Fruit fly (Drosophila melanogaster) whole organism, embryonic: ENCODE measurements around the gene CG5181.

Experiments
- Ada2b ChIP-seq: fragments of 200-800 bp; sonication (Bioruptor generic); IDR thresholded peaks from 2 replicates; pipeline ENCODE4 v1.3.6; 2022; ENCODE audit warnings: missing biosample characterization, missing genetic modification characterization
- Asciz ChIP-seq: fragments of 200-800 bp; sonication (Bioruptor generic); optimal IDR thresholded peaks from 2 replicates; lab custom pipeline; 2017; ENCODE audit warnings: missing biosample characterization, mild to moderate bottlenecking, missing genetic modification characterization, missing genetic modification reagents
- B-H2 ChIP-seq: fragments of 200-800 bp; sonication (Bioruptor generic); optimal IDR thresholded peaks from 2 replicates; lab custom pipeline; 2018; ENCODE audit warnings: missing biosample characterization, mild to moderate bottlenecking, missing genetic modification characterization
- CG10462 ChIP-seq: fragments of 200-800 bp; sonication (Bioruptor generic); optimal IDR thresholded peaks from 2 replicates; lab custom pipeline; 2016; ENCODE audit warnings: missing biosample characterization, missing genetic modification characterization
- CG12104 ChIP-seq: fragments of 200-800 bp; sonication (Bioruptor generic); optimal IDR thresholded peaks from 3 replicates; lab custom pipeline; 2016; ENCODE audit warnings: missing biosample characterization, missing genetic modification characterization
- CG14667 ChIP-seq: fragments of 200-800 bp; sonication (Bioruptor generic); IDR thresholded peaks from 2 replicates; pipeline ENCODE4 v1.3.6; 2022; ENCODE audit warnings: missing biosample characterization, missing genetic modification characterization
- CG14710 ChIP-seq: fragments of 200-800 bp; sonication (Bioruptor generic); optimal IDR thresholded peaks from 3 replicates; lab custom pipeline; 2019; ENCODE audit warnings: missing biosample characterization, mild to moderate bottlenecking, missing genetic modification characterization, moderate library complexity
- CG1602 ChIP-seq: fragments of 200-800 bp; sonication (Bioruptor generic); optimal IDR thresholded peaks from 3 replicates; lab custom pipeline; 2016; ENCODE audit warnings: missing biosample characterization, missing genetic modification characterization
- CG17802 ChIP-seq: fragments of 200-800 bp; sonication (Bioruptor generic); optimal IDR thresholded peaks from 2 replicates; lab custom pipeline; 2018; ENCODE audit warnings: missing biosample characterization, mild to moderate bottlenecking, missing genetic modification characterization, moderate library complexity
- CG18011 ChIP-seq: fragments of 200-800 bp; sonication (Bioruptor generic); optimal IDR thresholded peaks from 2 replicates; lab custom pipeline; 2017; ENCODE audit warnings: missing biosample characterization, missing genetic modification characterization, mild to moderate bottlenecking, moderate library complexity, missing genotype
- CG18262 ChIP-seq: fragments of 200-800 bp; optimal IDR thresholded peaks from 3 replicates; lab custom pipeline; 2019; ENCODE audit warnings: missing biosample characterization, mild to moderate bottlenecking, missing genetic modification characterization, moderate library complexity
- CG18764 ChIP-seq: fragments of 200-800 bp; sonication (Bioruptor generic); optimal IDR thresholded peaks from 3 replicates; lab custom pipeline; 2016; ENCODE audit warnings: missing biosample characterization, missing genetic modification characterization
- CG2120 ChIP-seq: fragments of 200-800 bp; sonication (Bioruptor generic); optimal IDR thresholded peaks from 3 replicates; lab custom pipeline; 2016; ENCODE audit warnings: missing biosample characterization, missing genetic modification characterization
- CG2889 ChIP-seq: fragments of 200-800 bp; sonication (Bioruptor generic); IDR thresholded peaks from 3 replicates; pipeline ENCODE4 v1.3.6; 2022; ENCODE audit warnings: missing biosample characterization, missing genetic modification characterization
- CG30431 ChIP-seq: fragments of 200-800 bp; sonication (Bioruptor generic); optimal IDR thresholded peaks from 2 replicates; lab custom pipeline; 2017; ENCODE audit warnings: missing biosample characterization, missing genetic modification characterization
- CG31388 ChIP-seq: fragments of 200-800 bp; sonication (Bioruptor generic); optimal IDR thresholded peaks from 2 replicates; lab custom pipeline; 2016; ENCODE audit warnings: missing biosample characterization, missing genetic modification characterization
- CG3726 ChIP-seq: fragments of 200-800 bp; sonication (Bioruptor generic); IDR thresholded peaks from 3 replicates; pipeline ENCODE4, ENCODE4 v1.3.6; 2022; ENCODE audit warnings: missing biosample characterization, missing genetic modification characterization
- CG6689 ChIP-seq: fragments of 200-800 bp; sonication (Bioruptor generic); IDR thresholded peaks from 2 replicates; pipeline ENCODE4 v1.3.6; 2022; ENCODE audit warnings: missing biosample characterization, missing genetic modification characterization
- CG6813 ChIP-seq: fragments of 200-800 bp; sonication (Bioruptor generic); optimal IDR thresholded peaks from 2 replicates; lab custom pipeline; 2017; ENCODE audit warnings: missing biosample characterization, missing genetic modification characterization, mild to moderate bottlenecking, moderate library complexity, missing genetic modification reagents
- CG8359 ChIP-seq: fragments of 200-800 bp; sonication (Bioruptor generic); optimal IDR thresholded peaks from 2 replicates; lab custom pipeline; 2017; ENCODE audit warnings: missing biosample characterization, mild to moderate bottlenecking, missing genetic modification characterization, borderline replicate concordance
- CG9876 ChIP-seq: fragments of 200-800 bp; sonication (Bioruptor generic); optimal IDR thresholded peaks from 2 replicates; lab custom pipeline; 2016; ENCODE audit warnings: missing biosample characterization, missing genetic modification characterization
- CoRest ChIP-seq: fragments of 200-800 bp; sonication (Bioruptor generic); optimal IDR thresholded peaks from 3 replicates; lab custom pipeline; 2018; ENCODE audit warnings: missing biosample characterization, mild to moderate bottlenecking, missing genetic modification characterization, moderate library complexity
- Dad ChIP-seq: fragments of 200-800 bp; sonication (Bioruptor generic); optimal IDR thresholded peaks from 3 replicates; lab custom pipeline; 2016; ENCODE audit warnings: missing biosample characterization, missing genetic modification characterization
- Kr ChIP-seq: fragments of 200-800 bp; sonication (Bioruptor generic); optimal IDR thresholded peaks from 2 replicates; lab custom pipeline; 2017; ENCODE audit warnings: missing biosample characterization, mild to moderate bottlenecking, missing genetic modification characterization
- Lpt ChIP-seq: fragments of >200 bp; optimal IDR thresholded peaks from 2 replicates; lab custom pipeline; 2018; ENCODE audit warnings: missing biosample characterization, missing genetic modification characterization
- Mad ChIP-seq: fragments of 200-800 bp; sonication (Bioruptor generic); optimal IDR thresholded peaks from 2 replicates; lab custom pipeline; 2016; ENCODE audit warnings: missing biosample characterization, missing genetic modification characterization
- NC2α ChIP-seq: fragments of 200-800 bp; sonication (Bioruptor generic); optimal IDR thresholded peaks from 2 replicates; lab custom pipeline; 2016; ENCODE audit warnings: missing biosample characterization, missing genetic modification characterization
- PHDP ChIP-seq: fragments of 200-800 bp; sonication (Bioruptor generic); optimal IDR thresholded peaks from 3 replicates; lab custom pipeline; 2018; ENCODE audit warnings: missing biosample characterization, mild to moderate bottlenecking, missing genetic modification characterization, moderate library complexity
- Ptx1 ChIP-seq: fragments of 200-800 bp; sonication (Bioruptor generic); IDR thresholded peaks from 2 replicates; pipeline ENCODE4 v1.3.6; 2022; ENCODE audit warnings: missing biosample characterization, missing genetic modification characterization
- Sin3A ChIP-seq: fragments of >200 bp; optimal IDR thresholded peaks from 2 replicates; lab custom pipeline; 2018
- Ssrp ChIP-seq: fragments of 200-800 bp; sonication (Bioruptor generic); optimal IDR thresholded peaks from 2 replicates; lab custom pipeline; 2018; ENCODE audit warnings: missing biosample characterization, mild to moderate bottlenecking, missing genetic modification characterization, moderate library complexity
- Stat92E ChIP-seq, 3 experiments: fragments of >200 bp in 2 of 3; fragments of 200-800 bp in 1 of 3; sonication (Bioruptor generic) in 1 of 3; optimal IDR thresholded peaks; 2 replicates each; lab custom pipeline; 2017 to 2019; ENCODE audit warnings: missing biosample characterization in 3 of 3, missing genetic modification characterization in 3 of 3, mild to moderate bottlenecking in 1 of 3, moderate library complexity in 1 of 3
- aop ChIP-seq: fragments of 200-800 bp; sonication (Bioruptor generic); IDR thresholded peaks from 2 replicates; pipeline ENCODE4 v1.3.6; 2022; ENCODE audit warnings: missing biosample characterization, missing genetic modification characterization
- bowl ChIP-seq: fragments of 200-800 bp; sonication (Bioruptor generic); IDR thresholded peaks from 2 replicates; pipeline ENCODE4 v1.3.6; 2022; ENCODE audit warnings: missing biosample characterization, missing genetic modification characterization
- cg ChIP-seq: fragments of 200-800 bp; sonication (Bioruptor generic); optimal IDR thresholded peaks from 3 replicates; lab custom pipeline; 2019; ENCODE audit warnings: missing biosample characterization, mild to moderate bottlenecking, missing genetic modification characterization, moderate library complexity
- da ChIP-seq: fragments of 200-800 bp; sonication (Bioruptor generic); optimal IDR thresholded peaks from 2 replicates; lab custom pipeline; 2016; ENCODE audit warnings: missing biosample characterization, missing genetic modification characterization
- en ChIP-seq: fragments of 200-800 bp; sonication (Bioruptor generic); optimal IDR thresholded peaks from 2 replicates; lab custom pipeline; 2016; ENCODE audit warnings: missing biosample characterization, missing genetic modification characterization
- gcm2 ChIP-seq: fragments of 200-800 bp; sonication (Bioruptor generic); optimal IDR thresholded peaks from 2 replicates; lab custom pipeline; 2016; ENCODE audit warnings: missing biosample characterization, missing genetic modification characterization
- grau ChIP-seq: fragments of 200-800 bp; optimal IDR thresholded peaks from 3 replicates; lab custom pipeline; 2019; ENCODE audit warnings: missing biosample characterization, mild to moderate bottlenecking, missing genetic modification characterization, moderate library complexity
- kah ChIP-seq: fragments of 200-800 bp; sonication (Bioruptor generic); optimal IDR thresholded peaks from 2 replicates; lab custom pipeline; 2018; ENCODE audit warnings: missing biosample characterization, mild to moderate bottlenecking, missing genetic modification characterization
- lov ChIP-seq, 2 experiments: fragments of 200-800 bp in 1 of 2; fragments of >200 bp in 1 of 2; sonication (Bioruptor generic) in 1 of 2; IDR thresholded peaks in 1 of 2; optimal IDR thresholded peaks in 1 of 2; 2 replicates in 1 of 2; 3 replicates in 1 of 2; pipeline versions ENCODE4 v1.3.6 to Lab custom; 2017 to 2022; ENCODE audit warnings: missing biosample characterization in 1 of 2, missing genetic modification characterization in 1 of 2
- onecut ChIP-seq: fragments of 200-800 bp; sonication (Bioruptor generic); IDR thresholded peaks from 2 replicates; pipeline ENCODE4 v1.3.6; 2022; ENCODE audit warnings: missing biosample characterization, missing genetic modification characterization
- pan ChIP-seq, 4 experiments: fragments of >200 bp in 3 of 4; fragments of 200-800 bp in 1 of 4; sonication (Bioruptor generic) in 1 of 4; optimal IDR thresholded peaks in 3 of 4; IDR thresholded peaks in 1 of 4; 2 replicates each; pipeline versions ENCODE4 v1.3.6 to Lab custom; 2017 to 2022; ENCODE audit warnings: missing biosample characterization in 2 of 4, missing genetic modification characterization in 2 of 4, mixed read lengths in 1 of 4
- pnt ChIP-seq: fragments of 200-800 bp; sonication (Bioruptor generic); optimal IDR thresholded peaks from 3 replicates; lab custom pipeline; 2016; ENCODE audit warnings: missing biosample characterization, missing genetic modification characterization
- sd ChIP-seq: fragments of 200-800 bp; sonication (Bioruptor generic); optimal IDR thresholded peaks from 3 replicates; lab custom pipeline; 2018; ENCODE audit warnings: missing biosample characterization, mild to moderate bottlenecking, missing genetic modification characterization, moderate library complexity
- sens-2 ChIP-seq: fragments of 200-800 bp; sonication (Bioruptor generic); IDR thresholded peaks from 2 replicates; pipeline ENCODE4 v1.3.6; 2022; ENCODE audit warnings: missing biosample characterization, missing genetic modification characterization
- sima ChIP-seq: fragments of 200-800 bp; sonication (Bioruptor generic); optimal IDR thresholded peaks from 2 replicates; lab custom pipeline; 2016; ENCODE audit warnings: missing biosample characterization, missing genetic modification characterization
- ttk ChIP-seq: fragments of 200-800 bp; sonication (Bioruptor generic); IDR thresholded peaks from 2 replicates; pipeline ENCODE4 v2.1.2; 2022; ENCODE audit warnings: missing biosample characterization, missing genetic modification characterization

Gene CG5181

dm6 chr2L:7436492-7437324 lies 27.1 kb upstream of the CG5181 start (continued):
- TF ChIP-seq pan (optimal IDR thresholded peaks at IDR 0.05; lab: Kevin White, UChicago) (no peak), pan (GFP tag; optimal IDR thresholded peaks at IDR 0.05 in 1 of 2, IDR thresholded peaks at IDR 0.05 in 1 of 2) (peak in 1 of 2 experiments; percentile 73), cg (GFP tag; lab: Kevin White, UChicago) (no peak), bowl (peak; percentile 70), CG12104 (GFP tag; lab: Kevin White, UChicago) (peak; percentile 66), NC2α (peak; percentile 60), pnt (GFP tag; lab: Kevin White, UChicago) (peak; percentile 56), CG31388 (peak; percentile 23), sd (tag; lab: Kevin White, UChicago) (peak; percentile 56), Lpt (GFP tag; lab: Kevin White, UChicago) (no peak), CG2889 (GFP tag; lab: Robert Waterston, UW) (peak; percentile 47; the same call in 1 of the 3 replicates), CG30431 (GFP tag; lab: Kevin White, UChicago) (peak; percentile 36), aop (GFP tag; lab: Robert Waterston, UW) (peak; percentile 34; the same call in 1 of the 2 replicates), Asciz (GFP tag; lab: Kevin White, UChicago) (peak; percentile 79), Sin3A (lab: Kevin White, UChicago) (no peak), Dad (peak; percentile 53), CG2120 (GFP tag; lab: Kevin White, UChicago) (peak; percentile 78), CG17802 (tag; lab: Kevin White, UChicago) (peak; percentile 36), sima (GFP tag; lab: Kevin White, UChicago) (no peak), PHDP (peak; percentile 51), CG14667 (GFP tag; lab: Robert Waterston, UW) (no peak; the same call in 1 of the 2 replicates), en (GFP tag; lab: Kevin White, UChicago) (peak; percentile 11), Ptx1 (GFP tag; lab: Robert Waterston, UW) (peak; percentile 61), Mad (GFP tag; lab: Kevin White, UChicago) (peak; percentile 53), CG18262 (tag; lab: Kevin White, UChicago) (peak; percentile 12), CG14710 (tag; lab: Kevin White, UChicago) (peak; percentile 19), Ssrp (tag; lab: Kevin White, UChicago) (no peak), CG3726 (GFP tag; lab: Robert Waterston, UW) (peak; percentile 66; the same call in 1 of the 3 replicates), da (GFP tag; lab: Kevin White, UChicago) (peak; percentile 4), CG6813 (GFP tag; lab: Kevin White, UChicago) (peak; percentile 77), CG18764 (GFP tag; lab: Kevin White, UChicago) (peak; percentile 76), sens-2 (GFP tag; lab: Robert Waterston, UW) (0 out of 2 replicates have a peak, but pooled peaks have one; percentile 37), B-H2 (peak; percentile 86), grau (tag; lab: Kevin White, UChicago) (peak; percentile 46), CG1602 (GFP tag; lab: Kevin White, UChicago) (peak; percentile 36), CG10462 (GFP tag; lab: Kevin White, UChicago) (peak; percentile 41), CG9876 (GFP tag; lab: Kevin White, UChicago) (peak; percentile 70), ttk (GFP tag; lab: Robert Waterston, UW) (peak; percentile 31; the same call in 1 of the 2 replicates), CoRest (tag; lab: Kevin White, UChicago) (peak; percentile 59), Ada2b (GFP tag; lab: Robert Waterston, UW) (peak; percentile 37; the same call in 1 of the 2 replicates), Kr (GFP tag; lab: Kevin White, UChicago) (no peak), onecut (GFP tag; lab: Robert Waterston, UW) (peak; percentile 55), gcm2 (GFP tag; lab: Kevin White, UChicago) (peak; percentile 71), kah (GFP tag; lab: Kevin White, UChicago) (peak; percentile 6), CG18011 (GFP tag; lab: Kevin White, UChicago) (peak; percentile 32), CG6689 (GFP tag; lab: Robert Waterston, UW) (peak; percentile 42), Stat92E (GFP tag; optimal IDR thresholded peaks at IDR 0.05; lab: Kevin White, UChicago) (no peak), lov (optimal IDR thresholded peaks at IDR 0.05; lab: Kevin White, UChicago) (no peak), lov (GFP tag; IDR thresholded peaks at IDR 0.05; lab: Robert Waterston, UW) (peak; percentile 61; the same call in 1 of the 3 replicates), CG8359 (GFP tag; lab: Kevin White, UChicago) (no peak)
